Worm (Caenorhabditis elegans) whole organism, L4 larva: ENCODE results near the gene arrd-3.

ENCODE experiments used
- D1046.2 ChIP-seq: fragments of 200-800 bp; sonication (Bioruptor generic); IDR thresholded peaks from 2 replicates; pipeline ENCODE4 v1.3.6; 2022; ENCODE audit warnings: missing genetic modification characterization, missing compliant biosample characterization
- F10B5.3 ChIP-seq: sonication (generic microtip); optimal IDR thresholded peaks from 2 replicates; lab custom pipeline; 2016; ENCODE audit warnings: mild to moderate bottlenecking, missing genetic modification characterization, missing compliant biosample characterization
- Y48G9A.11 ChIP-seq: fragments of 200-800 bp; sonication (Bioruptor generic); IDR thresholded peaks from 2 replicates; pipeline ENCODE4 v1.3.6; 2022; ENCODE audit warnings: missing genetic modification reagents, missing genetic modification characterization, missing compliant biosample characterization
- aha-1 ChIP-seq: fragments of 150-350 bp; peaks from one replicate; lab custom pipeline; 2014; ENCODE audit warnings: missing biosample characterization, missing genetic modification characterization
- ceh-20 ChIP-seq: fragments of 200-800 bp; sonication (Bioruptor generic); IDR thresholded peaks from 2 replicates; pipeline ENCODE4 v1.3.6; 2022; ENCODE audit warnings: missing genetic modification reagents, missing genetic modification characterization, missing compliant biosample characterization
- ceh-44 ChIP-seq: fragments of 200-800 bp; sonication (Bioruptor generic); IDR thresholded peaks from 2 replicates; pipeline ENCODE4 v1.3.6; 2022; ENCODE audit warnings: missing genetic modification reagents, missing genetic modification characterization, missing compliant biosample characterization
- cey-2 ChIP-seq: sonication (generic microtip); optimal IDR thresholded peaks from 3 replicates; lab custom pipeline; 2017; ENCODE audit warnings: missing genetic modification characterization, mild to moderate bottlenecking, missing compliant biosample characterization, antibody characterized with exemption, borderline replicate concordance; ENCODE audit not compliant: insufficient read depth
- ctbp-1 ChIP-seq: fragments of 200-800 bp; sonication (Bioruptor generic); IDR thresholded peaks from 2 replicates; pipeline ENCODE4 v1.3.6; 2022; ENCODE audit warnings: missing genetic modification reagents, missing genetic modification characterization, missing compliant biosample characterization
- daf-16 ChIP-seq, 3 experiments: sonication (generic microtip); optimal IDR thresholded peaks; 2 replicates each; lab custom pipeline; 2016 to 2017; ENCODE audit warnings: missing genetic modification characterization in 3 of 3, missing genetic modification reagents in 3 of 3, mild to moderate bottlenecking in 2 of 3, missing compliant biosample characterization in 2 of 3, missing biosample characterization in 1 of 3, moderate library complexity in 1 of 3
- dve-1 ChIP-seq: sonication (generic microtip); optimal IDR thresholded peaks from 2 replicates; lab custom pipeline; 2017; ENCODE audit warnings: antibody characterized with exemption, mild to moderate bottlenecking, missing genetic modification characterization, missing compliant biosample characterization; ENCODE audit not compliant: insufficient read depth
- egl-27 ChIP-seq: sonication (generic microtip); optimal IDR thresholded peaks from 3 replicates; lab custom pipeline; 2017; ENCODE audit warnings: missing biosample characterization, missing genetic modification reagents, missing genetic modification characterization
- egl-43 ChIP-seq: fragments of 200-800 bp; sonication (Bioruptor generic); IDR thresholded peaks from 2 replicates; pipeline ENCODE4 v1.3.6; 2022; ENCODE audit warnings: missing genetic modification reagents, missing genetic modification characterization, missing compliant biosample characterization
- fkh-10 ChIP-seq: fragments of 150-350 bp; optimal IDR thresholded peaks from 2 replicates; lab custom pipeline; 2014; ENCODE audit warnings: missing biosample characterization, missing genetic modification reagents, missing genetic modification characterization
- fos-1 ChIP-seq: fragments of 150-350 bp; optimal IDR thresholded peaks from 2 replicates; lab custom pipeline; 2014; ENCODE audit warnings: missing biosample characterization, missing genetic modification characterization
- gei-8 ChIP-seq: fragments of 200-800 bp; sonication (Bioruptor generic); optimal IDR thresholded peaks from 2 replicates; lab custom pipeline; 2018; ENCODE audit warnings: mild to moderate bottlenecking, missing genetic modification characterization, missing compliant biosample characterization
- hlh-11 ChIP-seq: fragments of 200-800 bp; sonication (Bioruptor generic); optimal IDR thresholded peaks from 2 replicates; lab custom pipeline; 2018; ENCODE audit warnings: mild to moderate bottlenecking, missing genetic modification characterization, missing compliant biosample characterization
- lin-1 ChIP-seq: fragments of 200-800 bp; sonication (Bioruptor generic); IDR thresholded peaks from 2 replicates; pipeline ENCODE4 v1.3.6; 2022; ENCODE audit warnings: missing genetic modification reagents, missing genetic modification characterization, missing compliant biosample characterization
- lin-39 ChIP-seq: fragments of 150-350 bp; optimal IDR thresholded peaks from 2 replicates; lab custom pipeline; 2014; ENCODE audit warnings: missing biosample characterization, missing genetic modification reagents, missing genetic modification characterization
- lsy-2 ChIP-seq, 2 experiments: fragments of 150-350 bp in 1 of 2; sonication (generic microtip) in 1 of 2; optimal IDR thresholded peaks; 2 replicates each; lab custom pipeline; 2014 to 2017; ENCODE audit warnings: missing biosample characterization in 2 of 2, missing genetic modification characterization in 2 of 2
- madf-9 ChIP-seq: fragments of 200-800 bp; sonication (Bioruptor generic); conservative IDR thresholded peaks from 2 replicates; pipeline ENCODE4 v1.3.6; 2022; ENCODE audit warnings: missing genetic modification reagents, missing genetic modification characterization, missing compliant biosample characterization
- mdl-1 ChIP-seq, 2 experiments: fragments of 150-350 bp in 1 of 2; sonication (generic microtip) in 1 of 2; optimal IDR thresholded peaks; 2 replicates each; lab custom pipeline; 2014 to 2017; ENCODE audit warnings: missing biosample characterization in 2 of 2, missing genetic modification characterization in 2 of 2
- mes-2 ChIP-seq: sonication (generic microtip); optimal IDR thresholded peaks from 2 replicates; lab custom pipeline; 2016; ENCODE audit warnings: missing genotype, mild to moderate bottlenecking, missing genetic modification characterization, missing compliant biosample characterization; ENCODE audit not compliant: poor library complexity, severe bottlenecking
- mxl-2 ChIP-seq: fragments of 200-800 bp; sonication (Bioruptor generic); conservative IDR thresholded peaks from 2 replicates; pipeline ENCODE4 v1.3.6; 2022; ENCODE audit warnings: missing genetic modification reagents, missing genetic modification characterization, missing compliant biosample characterization
- mxl-3 ChIP-seq: fragments of 200-800 bp; sonication (Bioruptor generic); optimal IDR thresholded peaks from 2 replicates; lab custom pipeline; 2018; ENCODE audit warnings: mild to moderate bottlenecking, missing genetic modification characterization, missing compliant biosample characterization
- nhr-10 ChIP-seq: fragments of 150-350 bp; optimal IDR thresholded peaks from 2 replicates; lab custom pipeline; 2014; ENCODE audit warnings: missing biosample characterization, missing genetic modification characterization
- nhr-11 ChIP-seq: fragments of 150-350 bp; optimal IDR thresholded peaks from 2 replicates; lab custom pipeline; 2014; ENCODE audit warnings: missing biosample characterization, missing genetic modification characterization
- nhr-28 ChIP-seq: fragments of 150-350 bp; optimal IDR thresholded peaks from 2 replicates; lab custom pipeline; 2014; ENCODE audit warnings: missing biosample characterization, missing genetic modification characterization
- nhr-48 ChIP-seq: sonication (generic microtip); optimal IDR thresholded peaks from 2 replicates; lab custom pipeline; 2016; ENCODE audit warnings: mild to moderate bottlenecking, missing genetic modification characterization, missing compliant biosample characterization
- nhr-76 ChIP-seq: fragments of 150-350 bp; optimal IDR thresholded peaks from 2 replicates; lab custom pipeline; 2014; ENCODE audit warnings: missing biosample characterization, missing genetic modification characterization
- pqm-1 ChIP-seq: sonication (generic microtip); optimal IDR thresholded peaks from 2 replicates; lab custom pipeline; 2017; ENCODE audit warnings: missing biosample characterization, missing genetic modification characterization
- skn-1 ChIP-seq: fragments of 150-350 bp; optimal IDR thresholded peaks from 2 replicates; lab custom pipeline; 2014; ENCODE audit warnings: missing biosample characterization, missing genetic modification characterization
- tra-1 ChIP-seq: fragments of 200-800 bp; sonication (Bioruptor generic); IDR thresholded peaks from 2 replicates; pipeline ENCODE4 v1.3.6; 2022; ENCODE audit warnings: missing genetic modification reagents, missing genetic modification characterization, missing compliant biosample characterization
- vab-7 ChIP-seq: fragments of 200-800 bp; sonication (Bioruptor generic); IDR thresholded peaks from 2 replicates; pipeline ENCODE4 v1.3.6; 2022; ENCODE audit warnings: missing genetic modification reagents, missing genetic modification characterization, missing compliant biosample characterization
- zip-11 ChIP-seq: fragments of 200-800 bp; sonication (Bioruptor generic); IDR thresholded peaks from 2 replicates; pipeline ENCODE4 v1.3.6; 2022; ENCODE audit warnings: missing genetic modification characterization, missing compliant biosample characterization
- ztf-11 ChIP-seq: fragments of 150-350 bp; optimal IDR thresholded peaks from 2 replicates; lab custom pipeline; 2014; ENCODE audit warnings: missing biosample characterization, missing genetic modification characterization

The arrd-3 gene

DNA sequence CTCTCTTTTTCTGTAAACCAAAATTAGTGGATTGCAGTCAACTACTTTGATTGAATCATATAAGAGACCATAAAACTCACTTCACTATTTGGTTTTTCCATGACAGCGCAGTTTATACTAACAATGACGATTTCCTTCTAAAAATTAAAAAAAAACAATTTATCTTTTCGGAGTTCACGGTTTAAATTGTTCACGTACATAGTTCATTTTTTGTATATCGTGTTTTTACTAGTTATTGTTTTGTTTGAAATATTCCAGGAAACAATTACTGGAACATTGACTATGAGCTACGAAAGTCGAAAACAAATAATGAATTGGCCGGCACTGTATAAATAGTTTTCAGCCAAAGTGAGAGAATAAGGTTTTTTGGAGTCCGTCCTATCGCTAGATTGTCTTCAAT, 19.6 kb upstream of the arrd-3 start, which contains the start of gene lido-17:
Gene lido-17 (minus strand): TSS at position 101 of the 400 bp plus-strand sequence.
- no peak for TF ChIP-seq fos-1 (tag; lab: Kevin White, UChicago)
- TF ChIP-seq lin-1: no peak
- no peak for TF ChIP-seq fkh-10 (GFP tag; lab: Kevin White, UChicago)
- TF ChIP-seq zip-11 (GFP tag; lab: Robert Waterston, UW): no peak
- no peak for TF ChIP-seq nhr-11
- TF ChIP-seq nhr-28: no peak
- TF ChIP-seq ztf-11 (tag; lab: Kevin White, UChicago): no peak
- TF ChIP-seq madf-9 (GFP tag; lab: Robert Waterston, UW): no peak
- TF ChIP-seq ctbp-1 (GFP tag; lab: Robert Waterston, UW): no peak

DNA sequence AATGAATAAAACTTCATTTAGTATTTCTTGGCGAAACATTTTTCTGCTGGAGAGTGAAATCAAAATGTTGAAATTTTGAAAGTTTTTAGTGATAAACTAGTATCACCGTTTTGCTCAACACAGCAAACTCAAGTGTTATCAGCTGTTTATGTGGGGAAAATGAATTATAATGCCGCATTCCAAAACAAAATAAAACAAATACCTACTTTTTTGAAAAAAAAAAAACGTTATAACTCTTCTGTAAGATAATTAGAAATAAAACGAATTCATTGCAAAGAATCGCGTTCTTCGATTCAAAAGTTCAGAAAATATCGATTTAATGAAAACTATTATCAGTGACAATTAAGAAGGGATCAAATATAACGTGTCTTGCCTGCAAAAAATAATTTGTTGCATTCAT, 14.9 kb upstream of the arrd-3 start, which contains the start of gene Y51B9A.9:
Gene Y51B9A.9 (minus strand): TSS at position 101 of the 400 bp plus-strand sequence.
- TF ChIP-seq ceh-20 (GFP tag; lab: Robert Waterston, UW): no peak
- TF ChIP-seq pqm-1 (tag; lab: Kevin White, UChicago): peak; percentile 47
- TF ChIP-seq daf-16 (GFP tag; optimal IDR thresholded peaks at IDR 0.05; lab: Kevin White, UChicago): no peak
- TF ChIP-seq daf-16 (tag; optimal IDR thresholded peaks at IDR 0.05; lab: Kevin White, UChicago): peak; percentile 68

DNA sequence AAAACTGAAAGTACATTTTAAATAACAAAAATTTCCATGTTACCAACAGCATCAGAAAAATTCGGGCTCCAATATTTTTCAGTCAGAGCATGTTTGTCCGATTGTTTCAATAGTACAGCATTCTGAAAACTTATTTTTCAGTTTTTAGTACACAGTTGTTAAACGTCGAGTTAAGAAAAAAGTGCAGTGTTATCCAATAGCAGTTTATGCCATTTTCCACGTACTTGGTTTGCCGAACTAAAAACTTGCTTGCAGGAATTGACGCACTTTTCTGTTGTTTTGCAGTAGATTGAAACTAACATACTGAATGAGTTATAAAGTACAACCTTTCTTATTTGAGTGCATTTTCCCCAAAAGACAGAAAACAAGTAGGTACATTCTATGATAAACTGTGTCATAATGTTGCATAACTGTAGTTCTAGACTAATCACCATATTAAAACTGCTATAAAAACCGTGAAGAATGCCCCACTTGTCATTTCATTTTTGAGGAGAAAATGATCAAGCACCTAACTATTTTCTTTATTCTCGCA, 13.9 kb upstream of the arrd-3 start, which contains the start of the genes Y51B9A.14 and Y51B9A.8:
Gene Y51B9A.14 (minus strand): TSS at position 101 of the 532 bp plus-strand sequence.
Gene Y51B9A.8 (plus strand): TSS at position 482 of the 532 bp plus-strand sequence.
- no peak for TF ChIP-seq nhr-48
- TF ChIP-seq mxl-2 (GFP tag; lab: Robert Waterston, UW): no peak
- no peak for TF ChIP-seq lin-39 (tag; lab: Kevin White, UChicago)
- TF ChIP-seq vab-7: no peak
- TF ChIP-seq skn-1 (tag; lab: Kevin White, UChicago): no peak
- TF ChIP-seq tra-1: no peak
- no peak for TF ChIP-seq gei-8 (GFP tag; lab: Kevin White, UChicago)
- TF ChIP-seq aha-1 (tag; lab: Kevin White, UChicago): no peak

DNA sequence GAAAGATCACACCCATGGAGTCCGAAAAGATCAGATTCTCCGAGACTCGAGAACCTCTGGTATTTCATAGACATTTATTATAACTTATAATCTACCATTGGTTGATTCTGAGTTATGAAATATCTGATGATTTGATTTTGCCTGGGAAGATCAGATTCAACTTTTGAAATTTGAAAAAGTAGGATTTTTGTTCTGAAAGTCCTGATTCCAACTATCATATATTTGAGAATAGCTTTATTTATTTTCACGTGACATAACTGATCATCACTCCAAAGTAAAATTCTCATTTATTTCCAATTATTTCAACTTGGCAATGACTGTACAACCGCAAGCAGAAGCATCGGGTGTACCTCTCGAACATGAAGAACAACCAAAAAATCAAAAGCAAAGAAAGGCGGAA, 12.6 kb upstream of the arrd-3 start, which contains the start of gene Y51B9A.7:
Gene Y51B9A.7 (plus strand): TSS at position 301 of the 400 bp plus-strand sequence.
- TF ChIP-seq egl-27 (tag; lab: Kevin White, UChicago): no peak
- no peak for TF ChIP-seq dve-1 (tag; lab: Kevin White, UChicago)
- TF ChIP-seq mdl-1 (tag; optimal IDR thresholded peaks at IDR 0.05; lab: Kevin White, UChicago): no peak
- no peak for TF ChIP-seq fos-1 (tag; lab: Kevin White, UChicago)
- no peak for TF ChIP-seq nhr-10 (tag; lab: Kevin White, UChicago)
- no peak for TF ChIP-seq nhr-28
- TF ChIP-seq fkh-10 (GFP tag; lab: Kevin White, UChicago): no peak
- TF ChIP-seq gei-8 (GFP tag; lab: Kevin White, UChicago): no peak
- TF ChIP-seq lin-1: no peak
- TF ChIP-seq mes-2 (tag; lab: Kevin White, UChicago): no peak
- no peak for TF ChIP-seq egl-43
- TF ChIP-seq lsy-2 (tag; optimal IDR thresholded peaks at IDR 0.05; lab: Kevin White, UChicago): no peak
- TF ChIP-seq D1046.2 (GFP tag; lab: Robert Waterston, UW): no peak
- TF ChIP-seq hlh-11 (tag; lab: Kevin White, UChicago): no peak

DNA sequence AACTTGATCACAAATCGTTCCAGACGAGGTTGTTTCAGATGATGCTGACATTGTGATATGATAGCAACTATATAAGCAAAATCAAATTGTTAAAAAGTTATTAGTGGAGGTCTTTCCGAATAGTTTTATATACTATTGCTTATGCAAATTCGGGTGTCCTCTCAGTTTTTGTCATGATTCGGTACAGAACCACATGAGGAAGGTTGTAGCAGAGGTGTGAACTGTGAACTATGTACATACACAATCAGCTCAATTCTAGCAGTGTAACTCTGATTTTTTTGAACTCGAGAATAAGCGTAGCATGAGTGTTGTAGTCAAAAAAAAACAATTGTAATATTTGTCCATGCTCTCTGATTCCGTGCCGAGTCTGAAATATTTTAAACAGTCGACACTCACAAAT, 9.3 kb upstream of the arrd-3 start, which contains the start of gene Y51B9A.6:
Gene Y51B9A.6 (minus strand): TSS at position 101 of the 400 bp plus-strand sequence.
- no peak for TF ChIP-seq mxl-3 (GFP tag; lab: Kevin White, UChicago)
- TF ChIP-seq aha-1 (tag; lab: Kevin White, UChicago): peak; percentile 35
- no peak for TF ChIP-seq Y48G9A.11 (GFP tag; lab: Robert Waterston, UW)
- no peak for TF ChIP-seq cey-2
- no peak for TF ChIP-seq ceh-44 (GFP tag; lab: Robert Waterston, UW)
- no peak for TF ChIP-seq nhr-76 (tag; lab: Kevin White, UChicago)
- no peak for TF ChIP-seq F10B5.3 (tag; lab: Kevin White, UChicago)
- TF ChIP-seq, all 104 proteins: peak for 1
